Worm (Caenorhabditis elegans) whole organism, young adult: ENCODE results near the gene F42C5.4.

Source experiments
- F33H1.4 ChIP-seq: fragments of 200-800 bp; sonication (Bioruptor generic); IDR thresholded peaks from 2 replicates; pipeline ENCODE4 v1.3.6; 2022; ENCODE audit warnings: missing genetic modification reagents, missing genetic modification characterization, missing compliant biosample characterization
- F55B11.4 ChIP-seq: sonication (generic microtip); optimal IDR thresholded peaks from 2 replicates; lab custom pipeline; 2016; ENCODE audit warnings: missing compliant biosample characterization, missing genetic modification characterization, borderline replicate concordance; ENCODE audit not compliant: insufficient read depth
- Y53F4B.3 ChIP-seq: fragments of 200-800 bp; sonication (Bioruptor generic); IDR thresholded peaks from 2 replicates; pipeline ENCODE4 v1.3.6; 2022; ENCODE audit warnings: missing genetic modification reagents, missing genetic modification characterization, missing compliant biosample characterization
- Y79H2A.3 ChIP-seq: fragments of 200-800 bp; sonication (Bioruptor generic); conservative IDR thresholded peaks from 2 replicates; pipeline ENCODE4 v1.3.6; 2022; ENCODE audit warnings: missing genetic modification reagents, missing genetic modification characterization, missing compliant biosample characterization
- ZK185.1 ChIP-seq: sonication (generic microtip); optimal IDR thresholded peaks from 2 replicates; lab custom pipeline; 2016; ENCODE audit warnings: mild to moderate bottlenecking, missing genetic modification characterization, missing compliant biosample characterization; ENCODE audit not compliant: poor library complexity, severe bottlenecking
- akir-1 ChIP-seq: fragments of 200-800 bp; sonication (Bioruptor generic); optimal IDR thresholded peaks from 2 replicates; lab custom pipeline; 2018; ENCODE audit warnings: mild to moderate bottlenecking, missing genetic modification characterization, moderate library complexity, missing compliant biosample characterization
- ama-1 ChIP-seq, 3 experiments: fragments of 150-350 bp in 1 of 3; sonication (generic microtip) in 2 of 3; optimal IDR thresholded peaks; 2 replicates each; lab custom pipeline; 2014 to 2018; ENCODE audit warnings: missing biosample characterization in 2 of 3, missing genetic modification characterization in 2 of 3, missing genetic modification reagents in 2 of 3
- atf-7 ChIP-seq: sonication (generic microtip); optimal IDR thresholded peaks from 2 replicates; lab custom pipeline; 2017; ENCODE audit warnings: mild to moderate bottlenecking, missing genetic modification characterization, missing compliant biosample characterization
- attf-6 ChIP-seq: fragments of 200-800 bp; sonication (Bioruptor generic); IDR thresholded peaks from 2 replicates; pipeline ENCODE4 v1.3.6; 2022; ENCODE audit warnings: missing genetic modification reagents, missing genetic modification characterization, missing compliant biosample characterization
- ccch-3 ChIP-seq: fragments of 200-800 bp; sonication (Bioruptor generic); optimal IDR thresholded peaks from 2 replicates; lab custom pipeline; 2018; ENCODE audit warnings: mild to moderate bottlenecking, missing genetic modification characterization, missing compliant biosample characterization
- ceh-100 ChIP-seq: fragments of 200-800 bp; sonication (Bioruptor generic); IDR thresholded peaks from 2 replicates; pipeline ENCODE4 v1.3.6; 2022; ENCODE audit warnings: missing genetic modification reagents, missing genetic modification characterization, missing compliant biosample characterization
- ceh-27 ChIP-seq: fragments of 200-800 bp; sonication (Bioruptor generic); optimal IDR thresholded peaks from 2 replicates; lab custom pipeline; 2018; ENCODE audit warnings: mild to moderate bottlenecking, missing genetic modification characterization, moderate library complexity, missing compliant biosample characterization
- ceh-40 ChIP-seq: fragments of 200-800 bp; sonication (Bioruptor generic); IDR thresholded peaks from 2 replicates; pipeline ENCODE4 v1.3.6; 2022; ENCODE audit warnings: missing genetic modification characterization, missing compliant biosample characterization
- ceh-91 ChIP-seq: fragments of 200-800 bp; sonication (Bioruptor generic); IDR thresholded peaks from 2 replicates; pipeline ENCODE4 v1.3.6; 2022; ENCODE audit warnings: missing genetic modification reagents, missing genetic modification characterization, missing compliant biosample characterization
- chd-7 ChIP-seq: sonication (generic microtip); optimal IDR thresholded peaks from 2 replicates; lab custom pipeline; 2016; ENCODE audit warnings: mild to moderate bottlenecking, missing genetic modification characterization, moderate library complexity, missing compliant biosample characterization
- die-1 ChIP-seq: sonication (generic microtip); optimal IDR thresholded peaks from 2 replicates; lab custom pipeline; 2016; ENCODE audit warnings: missing genotype, mild to moderate bottlenecking, missing genetic modification characterization, missing compliant biosample characterization
- dox-1 ChIP-seq: fragments of 200-800 bp; sonication (Bioruptor generic); IDR thresholded peaks from 2 replicates; pipeline ENCODE4 v1.3.6; 2022; ENCODE audit warnings: missing genetic modification reagents, missing genetic modification characterization, missing compliant biosample characterization
- egl-18 ChIP-seq: fragments of 200-800 bp; sonication (Bioruptor generic); IDR thresholded peaks from 2 replicates; pipeline ENCODE4 v1.3.6; 2022; ENCODE audit warnings: missing genetic modification reagents, missing genetic modification characterization, missing compliant biosample characterization
- egl-44 ChIP-seq: fragments of 200-800 bp; sonication (Bioruptor generic); IDR thresholded peaks from 2 replicates; pipeline ENCODE4 v1.3.6; 2022; ENCODE audit warnings: missing genetic modification reagents, missing genetic modification characterization, missing compliant biosample characterization
- ekl-4 ChIP-seq: fragments of 200-800 bp; sonication (Bioruptor generic); IDR thresholded peaks from 2 replicates; pipeline ENCODE4 v1.3.6; 2022; ENCODE audit warnings: missing genetic modification reagents, missing genetic modification characterization, missing compliant biosample characterization
- ets-4 ChIP-seq: fragments of 200-800 bp; sonication (Bioruptor generic); optimal IDR thresholded peaks from 2 replicates; lab custom pipeline; 2018; ENCODE audit warnings: mild to moderate bottlenecking, missing genetic modification characterization, missing compliant biosample characterization
- gei-17 ChIP-seq: fragments of 200-800 bp; sonication (Bioruptor generic); optimal IDR thresholded peaks from 2 replicates; lab custom pipeline; 2018; ENCODE audit warnings: mild to moderate bottlenecking, missing genetic modification characterization, missing compliant biosample characterization
- hmg-1.2 ChIP-seq: fragments of 200-800 bp; sonication (Bioruptor generic); IDR thresholded peaks from 2 replicates; pipeline ENCODE4 v1.3.6; 2022; ENCODE audit warnings: missing genetic modification reagents, missing genetic modification characterization, missing compliant biosample characterization
- lag-1 ChIP-seq: fragments of 200-800 bp; sonication (Bioruptor generic); IDR thresholded peaks from 2 replicates; pipeline ENCODE4 v1.3.6; 2022; ENCODE audit warnings: missing genetic modification reagents, missing genetic modification characterization, missing compliant biosample characterization
- let-607 ChIP-seq, 2 experiments: fragments of 200-800 bp in 1 of 2; sonication (Bioruptor generic) in 1 of 2; sonication (generic microtip) in 1 of 2; optimal IDR thresholded peaks; 2 replicates each; lab custom pipeline; 2016 to 2018; ENCODE audit warnings: mild to moderate bottlenecking in 2 of 2, missing compliant biosample characterization in 2 of 2, missing genetic modification characterization in 2 of 2, moderate library complexity in 2 of 2, missing genotype in 1 of 2
- lin-26 ChIP-seq: fragments of 200-800 bp; sonication (Bioruptor generic); IDR thresholded peaks from 2 replicates; pipeline ENCODE4 v1.3.6; 2022; ENCODE audit warnings: missing genetic modification reagents, missing genetic modification characterization, missing compliant biosample characterization
- lin-40 ChIP-seq: sonication (generic microtip); optimal IDR thresholded peaks from 2 replicates; lab custom pipeline; 2016; ENCODE audit warnings: missing genetic modification characterization, mild to moderate bottlenecking, missing compliant biosample characterization, missing genotype, missing genetic modification reagents
- lsl-1 ChIP-seq: fragments of 200-800 bp; sonication (Bioruptor generic); optimal IDR thresholded peaks from 2 replicates; lab custom pipeline; 2018; ENCODE audit warnings: mild to moderate bottlenecking, missing genetic modification characterization, moderate library complexity, missing compliant biosample characterization
- madf-6 ChIP-seq: fragments of 200-800 bp; sonication (Bioruptor generic); IDR thresholded peaks from 2 replicates; pipeline ENCODE4 v1.3.6; 2022; ENCODE audit warnings: missing genetic modification reagents, missing genetic modification characterization, missing compliant biosample characterization
- mxl-1 ChIP-seq: sonication (generic microtip); optimal IDR thresholded peaks from 2 replicates; lab custom pipeline; 2016; ENCODE audit warnings: missing genetic modification characterization, missing compliant biosample characterization
- nfya-2 ChIP-seq: fragments of 200-800 bp; sonication (Bioruptor generic); IDR thresholded peaks from 2 replicates; pipeline ENCODE4 v1.3.6; 2022; ENCODE audit warnings: missing genetic modification reagents, missing genetic modification characterization, missing compliant biosample characterization
- nhr-90 ChIP-seq: sonication (generic microtip); optimal IDR thresholded peaks from 2 replicates; lab custom pipeline; 2016; ENCODE audit warnings: missing genotype, mild to moderate bottlenecking, missing genetic modification characterization, missing compliant biosample characterization
- rec-8 ChIP-seq, 2 experiments: sonication (generic microtip); optimal IDR thresholded peaks; 2 replicates each; lab custom pipeline; 2016; ENCODE audit warnings: mild to moderate bottlenecking in 2 of 2, missing genetic modification characterization in 2 of 2, missing genetic modification reagents in 2 of 2, missing genotype in 2 of 2, missing biosample characterization in 1 of 2, missing compliant biosample characterization in 1 of 2, moderate library complexity in 1 of 2
- somi-1 ChIP-seq: fragments of 200-800 bp; sonication (Bioruptor generic); optimal IDR thresholded peaks from 2 replicates; lab custom pipeline; 2018; ENCODE audit warnings: mild to moderate bottlenecking, missing genetic modification characterization, missing compliant biosample characterization
- sptf-2 ChIP-seq: fragments of 200-800 bp; sonication (Bioruptor generic); optimal IDR thresholded peaks from 2 replicates; lab custom pipeline; 2018; ENCODE audit warnings: mild to moderate bottlenecking, missing genetic modification characterization, missing compliant biosample characterization
- tbx-9 ChIP-seq: sonication (generic microtip); optimal IDR thresholded peaks from 2 replicates; lab custom pipeline; 2016; ENCODE audit warnings: borderline replicate concordance, missing genetic modification characterization, inconsistent platforms, missing compliant biosample characterization
- zfh-2 ChIP-seq: fragments of 200-800 bp; sonication (Bioruptor generic); conservative IDR thresholded peaks from 2 replicates; pipeline ENCODE4 v1.3.6; 2022; ENCODE audit warnings: missing genetic modification reagents, missing genetic modification characterization, missing compliant biosample characterization
- ztf-25 ChIP-seq: fragments of 200-800 bp; sonication (Bioruptor generic); IDR thresholded peaks from 2 replicates; pipeline ENCODE4 v1.3.6; 2022; ENCODE audit warnings: missing genetic modification reagents, missing genetic modification characterization, missing compliant biosample characterization
- ztf-26 ChIP-seq: sonication (generic microtip); optimal IDR thresholded peaks from 2 replicates; lab custom pipeline; 2017; ENCODE audit warnings: missing genetic modification characterization, missing compliant biosample characterization

The F42C5.4 gene

ce11 chrIV:7313397-7313910 lies 21.5 kb upstream of the F42C5.4 start, which contains the start of gene rps-8:
rps-8 (minus strand) TSS chrIV:7313860.
- TF ChIP-seq ceh-91: no peak
- TF ChIP-seq lin-26 (GFP tag; lab: Robert Waterston, UW): peak; percentile 42; the same call in 1 of the 2 replicates
- no peak for TF ChIP-seq ztf-25 (GFP tag; lab: Robert Waterston, UW)
- TF ChIP-seq ceh-100 (GFP tag; lab: Robert Waterston, UW): 0 out of 2 replicates have a peak, but pooled peaks have one; percentile 34
- TF ChIP-seq F33H1.4 (GFP tag; lab: Robert Waterston, UW): peak; percentile 25; the same call in 1 of the 2 replicates
- no peak for TF ChIP-seq lin-40 (tag; lab: Kevin White, UChicago)
- TF ChIP-seq Y53F4B.3: no peak
- peak; percentile 30 for TF ChIP-seq lsl-1 (GFP tag; lab: Kevin White, UChicago)
- TF ChIP-seq ekl-4: 0 out of 2 replicates have a peak, but pooled peaks have one; percentile 24
- 0 out of 2 replicates have a peak, but pooled peaks have one; percentile 4 for TF ChIP-seq hmg-1.2 (GFP tag; lab: Robert Waterston, UW)
- TF ChIP-seq gei-17 (GFP tag; lab: Kevin White, UChicago): no peak
- no peak for TF ChIP-seq akir-1 (GFP tag; lab: Kevin White, UChicago)
- TF ChIP-seq ama-1 (optimal IDR thresholded peaks at IDR 0.05; lab: Kevin White, UChicago): no peak
- no peak for TF ChIP-seq ama-1 (GFP tag; optimal IDR thresholded peaks at IDR 0.05; lab: Kevin White, UChicago)
- TF ChIP-seq somi-1 (GFP tag; lab: Kevin White, UChicago): no peak
- TF ChIP-seq Y79H2A.3 (GFP tag; lab: Robert Waterston, UW): 0 out of 2 replicates have a peak, but pooled peaks have one; percentile 15
- TF ChIP-seq attf-6: 0 out of 2 replicates have a peak, but pooled peaks have one; percentile 43
- no peak for TF ChIP-seq F55B11.4 (tag; lab: Kevin White, UChicago)
- TF ChIP-seq madf-6: peak; percentile 15; the same call in 1 of the 2 replicates
- TF ChIP-seq ZK185.1 (tag; lab: Kevin White, UChicago): no peak
- no peak for TF ChIP-seq lag-1 (GFP tag; lab: Robert Waterston, UW)
- no peak for TF ChIP-seq nfya-2 (GFP tag; lab: Robert Waterston, UW)
- peak; percentile 62; the same call in 1 of the 2 replicates for TF ChIP-seq ceh-40 (GFP tag; lab: Robert Waterston, UW)
- TF ChIP-seq nhr-90: no peak
- TF ChIP-seq chd-7 (tag; lab: Kevin White, UChicago): no peak
- TF ChIP-seq die-1 (tag; lab: Kevin White, UChicago): no peak
- TF ChIP-seq sptf-2: peak; percentile 29
- no peak for TF ChIP-seq ztf-26 (tag; lab: Kevin White, UChicago)
- TF ChIP-seq rec-8 (tag; optimal IDR thresholded peaks at IDR 0.05; lab: Kevin White, UChicago): no peak
- no peak for TF ChIP-seq tbx-9 (tag; lab: Kevin White, UChicago)
- TF ChIP-seq atf-7: no peak
- TF ChIP-seq dox-1 (GFP tag; lab: Robert Waterston, UW): peak; percentile 80
- TF ChIP-seq egl-44 (GFP tag; lab: Robert Waterston, UW): no peak
- TF ChIP-seq ccch-3 (GFP tag; lab: Kevin White, UChicago): no peak
- peak; percentile 22; the same call in 1 of the 2 replicates for TF ChIP-seq zfh-2 (GFP tag; lab: Robert Waterston, UW)
- 0 out of 2 replicates have a peak, but pooled peaks have one; percentile 21 for TF ChIP-seq egl-18
- TF ChIP-seq ceh-27 (GFP tag; lab: Kevin White, UChicago): no peak
- no peak for TF ChIP-seq mxl-1
- TF ChIP-seq ets-4 (GFP tag; lab: Kevin White, UChicago): no peak
- no peak for TF ChIP-seq let-607 (tag; optimal IDR thresholded peaks at IDR 0.05; lab: Kevin White, UChicago)
